Worm (Caenorhabditis elegans): ENCODE results near the gene trpp-9.

The trpp-9 gene

DNA sequence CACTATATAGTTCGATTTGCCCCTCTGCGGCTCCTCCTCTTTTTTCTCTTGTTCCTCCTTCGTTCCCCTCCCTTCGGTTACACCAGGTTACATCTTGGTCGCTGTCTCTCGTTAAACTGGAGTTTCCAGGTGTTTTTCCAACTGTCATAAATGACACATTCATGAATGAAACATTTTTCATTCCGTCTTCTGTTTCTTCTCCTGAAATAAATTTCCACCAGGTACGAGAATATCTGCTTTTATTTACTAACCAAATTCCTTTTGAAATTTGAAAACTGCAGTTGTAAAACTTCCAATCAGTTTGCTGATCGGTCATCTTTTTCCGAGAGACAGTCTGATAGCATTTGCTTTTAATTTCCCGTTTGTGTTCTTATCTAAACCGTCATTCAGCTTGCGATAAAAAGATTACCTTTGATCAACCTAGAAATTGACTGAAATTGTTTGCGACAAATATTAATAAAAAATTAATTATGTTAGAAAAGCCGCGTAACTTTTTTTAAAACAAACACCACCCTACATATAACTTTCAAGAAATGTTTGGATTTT, 7.5 kb upstream of the trpp-9 start, which contains the start of gene C35C5.10 (continued):
- no peak for TF ChIP-seq mep-1 (tag; optimal IDR thresholded peaks at IDR 0.05)
- TF ChIP-seq arid-1 (GFP tag; conservative IDR thresholded peaks at IDR 0.05): no peak
- no peak for TF ChIP-seq set-16 (GFP tag; IDR thresholded peaks at IDR 0.05)
- TF ChIP-seq zag-1 (tag; optimal IDR thresholded peaks at IDR 0.05): no peak
- no peak for TF ChIP-seq rbr-2 (tag; optimal IDR thresholded peaks at IDR 0.05)
- TF ChIP-seq hmg-1.1 (GFP tag; IDR thresholded peaks at IDR 0.05): no peak
- no peak for TF ChIP-seq ceh-82 (tag; optimal IDR thresholded peaks at IDR 0.05)
- TF ChIP-seq dve-1 (tag; optimal IDR thresholded peaks at IDR 0.05; ENCODE audit: insufficient read depth): peak; percentile 27
- no peak for TF ChIP-seq daf-12 (tag; optimal IDR thresholded peaks at IDR 0.05)
- no peak for TF ChIP-seq Y105C5A.15 (GFP tag; IDR thresholded peaks at IDR 0.05)
- TF ChIP-seq nhr-48 (tag; optimal IDR thresholded peaks at IDR 0.05): no peak
- TF ChIP-seq T20F7.1 (GFP tag; optimal IDR thresholded peaks at IDR 0.05): no peak
- no peak for TF ChIP-seq nhr-77 (tag; optimal IDR thresholded peaks at IDR 0.05)
- TF ChIP-seq nhr-11 (tag; optimal IDR thresholded peaks at IDR 0.05): no peak
- no peak for TF ChIP-seq lin-29 (GFP tag; IDR thresholded peaks at IDR 0.05)
- TF ChIP-seq spr-3 (GFP tag; optimal IDR thresholded peaks at IDR 0.05): no peak
- no peak for TF ChIP-seq unc-130 (GFP tag; optimal IDR thresholded peaks at IDR 0.05)
- no peak for TF ChIP-seq zfp-2 (tag; optimal IDR thresholded peaks at IDR 0.05)
- TF ChIP-seq unc-62 (GFP tag; optimal IDR thresholded peaks at IDR 0.05 in 1 of 2): no peak
- TF ChIP-seq unc-62 (tag; optimal IDR thresholded peaks at IDR 0.05): no peak
- TF ChIP-seq F37D6.2 (tag; optimal IDR thresholded peaks at IDR 0.05): no peak
- no peak for TF ChIP-seq ztf-11 (tag; optimal IDR thresholded peaks at IDR 0.05)
- no peak for TF ChIP-seq fos-1 (tag; optimal IDR thresholded peaks at IDR 0.05)
- TF ChIP-seq nhr-102 (tag; optimal IDR thresholded peaks at IDR 0.05): no peak
- no peak for TF ChIP-seq php-3 (GFP tag; IDR thresholded peaks at IDR 0.05)

DNA sequence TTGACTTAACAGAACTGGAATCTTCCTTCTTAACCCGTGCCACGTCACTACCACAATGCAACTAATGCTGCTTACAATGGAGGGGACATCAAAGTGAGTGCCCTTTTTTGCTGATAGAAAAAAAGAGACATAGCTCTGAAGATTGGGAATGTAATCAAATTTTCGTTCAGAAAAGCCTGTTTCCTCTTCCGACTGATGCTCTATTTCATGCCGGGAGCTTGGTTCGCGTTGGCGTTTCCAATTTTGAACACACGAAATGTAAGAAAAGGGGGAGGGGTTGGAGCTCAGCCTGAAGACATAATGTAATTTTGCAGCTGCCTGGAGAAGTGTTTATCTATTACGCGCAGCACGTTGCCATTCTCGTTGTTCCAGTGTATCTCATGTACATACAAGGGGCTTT, 5.6 kb upstream of the trpp-9 start:
- TF ChIP-seq ctbp-1 (GFP tag; IDR thresholded peaks at IDR 0.05): peak; percentile 50; the same call in 1 of the 2 replicates
- 0 out of 2 replicates have a peak, but pooled peaks have one; percentile 31 for TF ChIP-seq T26A8.4 (GFP tag; IDR thresholded peaks at IDR 0.05)
- TF ChIP-seq F37D6.2 (tag; optimal IDR thresholded peaks at IDR 0.05): peak; percentile 19
- peak; percentile 93 for TF ChIP-seq ces-1 (GFP tag; optimal IDR thresholded peaks at IDR 0.05)
- TF ChIP-seq F26F4.8 (GFP tag; conservative IDR thresholded peaks at IDR 0.05): no peak
- no peak for TF ChIP-seq jun-1 (tag; optimal IDR thresholded peaks at IDR 0.05)
- no peak for TF ChIP-seq mdt-29 (GFP tag; IDR thresholded peaks at IDR 0.05)
- TF ChIP-seq tag-97 (GFP tag; IDR thresholded peaks at IDR 0.05): 0 out of 2 replicates have a peak, but pooled peaks have one; percentile 55
- TF ChIP-seq attf-4 (tag; optimal IDR thresholded peaks at IDR 0.05): no peak
- TF ChIP-seq lsy-2 (tag; optimal IDR thresholded peaks at IDR 0.05): peak in 1 of 2 experiments; percentile 48
- no peak for TF ChIP-seq cey-2 (tag; optimal IDR thresholded peaks at IDR 0.05; ENCODE audit: borderline replicate concordance, insufficient read depth)
- peak; percentile 83 for TF ChIP-seq fkh-10 (GFP tag; optimal IDR thresholded peaks at IDR 0.05)
- peak; percentile 1 for TF ChIP-seq mes-2 (tag; optimal IDR thresholded peaks at IDR 0.05; ENCODE audit: poor library complexity, severe bottlenecking)

DNA sequence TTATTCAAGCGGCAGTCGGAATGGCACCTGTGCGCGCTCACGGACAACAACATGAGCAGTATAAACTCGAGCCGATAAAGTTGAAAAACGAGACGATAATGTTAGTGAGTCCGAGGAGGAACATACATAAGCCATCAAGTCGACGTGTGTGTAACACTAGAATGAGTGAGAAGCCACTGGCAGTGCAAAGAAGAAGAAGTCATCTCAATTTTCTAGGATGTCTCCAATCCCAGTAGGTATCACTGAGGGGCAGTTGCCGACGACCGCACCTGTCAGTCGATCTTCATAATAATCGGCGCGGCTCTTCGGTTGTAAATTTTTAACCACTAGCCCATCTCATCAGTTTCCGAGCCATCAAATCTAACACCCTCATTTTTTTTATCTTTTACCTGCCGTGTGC, 3.6 kb upstream of the trpp-9 start:
- TF ChIP-seq ama-1 (optimal IDR thresholded peaks at IDR 0.05) (no peak), nhr-48 (tag; optimal IDR thresholded peaks at IDR 0.05) (no peak), Y48G9A.11 (GFP tag; IDR thresholded peaks at IDR 0.05) (no peak), lin-13 (GFP tag; optimal IDR thresholded peaks at IDR 0.05) (no peak), T20F7.1 (GFP tag; optimal IDR thresholded peaks at IDR 0.05) (no peak), zag-1 (tag; optimal IDR thresholded peaks at IDR 0.05) (no peak), saeg-2 (GFP tag; IDR thresholded peaks at IDR 0.05) (no peak), daf-8 (GFP tag; IDR thresholded peaks at IDR 0.05) (no peak), mdl-1 (tag; optimal IDR thresholded peaks at IDR 0.05) (no peak), dve-1 (tag; optimal IDR thresholded peaks at IDR 0.05; ENCODE audit: insufficient read depth) (no peak), ceh-20 (GFP tag; IDR thresholded peaks at IDR 0.05) (peak; percentile 8; the same call in 1 of the 2 replicates), snpc-4 (tag; optimal IDR thresholded peaks at IDR 0.05) (no peak), mdt-29 (GFP tag; IDR thresholded peaks at IDR 0.05) (no peak), unc-39 (tag; optimal IDR thresholded peaks at IDR 0.05) (no peak), mep-1 (tag; optimal IDR thresholded peaks at IDR 0.05) (no peak), hmg-1.1 (GFP tag; IDR thresholded peaks at IDR 0.05) (0 out of 2 replicates have a peak, but pooled peaks have one; percentile 29), mxl-3 (GFP tag; optimal IDR thresholded peaks at IDR 0.05) (no peak), zfp-3 (GFP tag; conservative IDR thresholded peaks at IDR 0.05) (no peak), cey-2 (tag; optimal IDR thresholded peaks at IDR 0.05; ENCODE audit: borderline replicate concordance, insufficient read depth) (no peak), tra-1 (GFP tag; IDR thresholded peaks at IDR 0.05) (no peak), attf-4 (tag; optimal IDR thresholded peaks at IDR 0.05) (no peak)
